Worm (Caenorhabditis elegans): ENCODE measurements around the gene Y17G9B.2.
A peak's percentile ranks its signal among the peaks of the same experiment; 100 is the strongest.
"Not testable (repeated sequence)": the region's sequence is repeated elsewhere in the genome, so short reads cannot be mapped to it uniquely, and the experiment has no call there.

The Y17G9B.2 gene

ce11 chrIV:4760378-4761084 lies 3.4 kb upstream of the Y17G9B.2 start, which contains the start of the genes memi-1 and cyp-31A3 (continued):
- peak; percentile 37 for TF ChIP-seq tbp1 (GFP tag; optimal IDR thresholded peaks at IDR 0.05)
- peak; percentile 86 for TF ChIP-seq xnd-1 (tag; optimal IDR thresholded peaks at IDR 0.05)
- TF ChIP-seq sea-2 (GFP tag; IDR thresholded peaks at IDR 0.05): no peak
- TF ChIP-seq lir-1 (GFP tag; conservative IDR thresholded peaks at IDR 0.05): no peak
- no peak for TF ChIP-seq C17E4.6 (GFP tag; IDR thresholded peaks at IDR 0.05)
- TF ChIP-seq ceh-27 (GFP tag; optimal IDR thresholded peaks at IDR 0.05): no peak
- TF ChIP-seq madf-3 (GFP tag; IDR thresholded peaks at IDR 0.05): 0 out of 2 replicates have a peak, but pooled peaks have one; percentile 31
- no peak for TF ChIP-seq zim-3 (tag; optimal IDR thresholded peaks at IDR 0.05)
- peak; percentile 77 for TF ChIP-seq ceh-91 (GFP tag; IDR thresholded peaks at IDR 0.05)
- TF ChIP-seq zfh-2 (GFP tag; conservative IDR thresholded peaks at IDR 0.05): no peak
- no peak for TF ChIP-seq cebp-1 (GFP tag; IDR thresholded peaks at IDR 0.05)
- TF ChIP-seq cebp-1 (tag; optimal IDR thresholded peaks at IDR 0.05): no peak
- TF ChIP-seq chd-7 (tag; optimal IDR thresholded peaks at IDR 0.05): no peak
- TF ChIP-seq madf-8 (GFP tag; conservative IDR thresholded peaks at IDR 0.05): peak; percentile 87
- no peak for TF ChIP-seq madf-10 (tag; optimal IDR thresholded peaks at IDR 0.05)
- no peak for TF ChIP-seq rpc-1 (optimal IDR thresholded peaks at IDR 0.05)
- no peak for TF ChIP-seq rpc-1 (tag; optimal IDR thresholded peaks at IDR 0.05)
- TF ChIP-seq lsy-27 (tag; optimal IDR thresholded peaks at IDR 0.05; ENCODE audit: borderline replicate concordance, insufficient read depth): no peak
- TF ChIP-seq lin-35 (GFP tag; optimal IDR thresholded peaks at IDR 0.05): no peak
- TF ChIP-seq let-526 (GFP tag; IDR thresholded peaks at IDR 0.05): no peak
- no peak for TF ChIP-seq hlh-26 (GFP tag; conservative IDR thresholded peaks at IDR 0.05)
- TF ChIP-seq aptf-3 (GFP tag; IDR thresholded peaks at IDR 0.05): no peak
- TF ChIP-seq snpc-4 (GFP tag; optimal IDR thresholded peaks at IDR 0.05): peak; percentile 37
- peak; percentile 8 to 80 (median 58) for TF ChIP-seq snpc-4 (tag; optimal IDR thresholded peaks at IDR 0.05)
- TF ChIP-seq gei-17 (GFP tag; optimal IDR thresholded peaks at IDR 0.05): no peak

- not testable (repeated sequence) for TF ChIP-seq snpc-4 (GFP tag; optimal IDR thresholded peaks at IDR 0.05)
- TF ChIP-seq snpc-4 (tag; optimal IDR thresholded peaks at IDR 0.05) (peak in 1 of 4 experiments; percentile 39), madf-6 (GFP tag; IDR thresholded peaks at IDR 0.05) (peak; percentile 75), hmg-1.2 (GFP tag; IDR thresholded peaks at IDR 0.05) (peak; percentile 26; the same call in 1 of the 2 replicates), xnd-1 (tag; optimal IDR thresholded peaks at IDR 0.05) (peak; percentile 17), F33H1.4 (GFP tag; IDR thresholded peaks at IDR 0.05) (peak; percentile 49), lsl-1 (GFP tag; optimal IDR thresholded peaks at IDR 0.05) (peak; percentile 52), mcd-1 (GFP tag; IDR thresholded peaks at IDR 0.05) (peak; percentile 70)
These were observed 876 bp upstream of the Y17G9B.2 start for ce11 chrIV:4762990-4763545.

- TF ChIP-seq snpc-4 (GFP tag; optimal IDR thresholded peaks at IDR 0.05): no peak
- no peak for TF ChIP-seq snpc-4 (tag; optimal IDR thresholded peaks at IDR 0.05)
- no peak for TF ChIP-seq hmg-20 (GFP tag; IDR thresholded peaks at IDR 0.05)
- TF ChIP-seq ceh-100 (GFP tag; IDR thresholded peaks at IDR 0.05): no peak
These were observed 478 bp downstream of the Y17G9B.2 start, which contains the start of gene npp-26 for ce11 chrIV:4764422-4764821. TSS of gene npp-26 (plus strand) at chrIV:4764722.

- TF ChIP-seq nhr-80 (tag; optimal IDR thresholded peaks at IDR 0.05): peak; percentile 4
- no peak for TF ChIP-seq Y67H2A.10 (GFP tag; conservative IDR thresholded peaks at IDR 0.05)
These were observed 7.8 kb downstream of the Y17G9B.2 start, which contains the start of gene R11E3.2 for ce11 chrIV:4771792-4772191. TSS of gene R11E3.2 (plus strand) at chrIV:4772092.

All from whole organism, young adult.